Worm (Caenorhabditis elegans) whole organism, L2 larva: ENCODE measurements around the gene vps-24.
A peak's percentile ranks its signal among the peaks of the same experiment; 100 is the strongest.

Experiments
- ZK546.5 ChIP-seq: sonication (generic microtip); optimal IDR thresholded peaks from 2 replicates; lab custom pipeline; 2017; ENCODE audit warnings: missing biosample characterization, missing genetic modification characterization
- ama-1 ChIP-seq: fragments of 150-350 bp; optimal IDR thresholded peaks from 2 replicates; lab custom pipeline; 2018; ENCODE audit warnings: inconsistent platforms
- blmp-1 ChIP-seq: sonication (generic microtip); optimal IDR thresholded peaks from 2 replicates; lab custom pipeline; 2017; ENCODE audit warnings: missing genetic modification characterization, mild to moderate bottlenecking, missing compliant biosample characterization, antibody characterized with exemption, moderate library complexity; ENCODE audit not compliant: insufficient read depth
- egl-27 ChIP-seq: sonication (generic microtip); optimal IDR thresholded peaks from 3 replicates; lab custom pipeline; 2017; ENCODE audit warnings: missing biosample characterization, missing genetic modification reagents, missing genetic modification characterization
- elt-1 ChIP-seq: fragments of 150-350 bp; optimal IDR thresholded peaks from 2 replicates; lab custom pipeline; 2014; ENCODE audit warnings: missing biosample characterization, missing genetic modification characterization
- mdl-1 ChIP-seq, 2 experiments: fragments of 150-350 bp in 1 of 2; sonication (generic microtip) in 1 of 2; optimal IDR thresholded peaks; 2 replicates each; lab custom pipeline; 2017; ENCODE audit warnings: missing biosample characterization in 2 of 2, missing genetic modification characterization in 2 of 2
- nhr-11 ChIP-seq: fragments of 150-350 bp; optimal IDR thresholded peaks from 2 replicates; lab custom pipeline; 2014; ENCODE audit warnings: missing biosample characterization, missing genetic modification characterization
- nhr-12 ChIP-seq: fragments of 150-350 bp; optimal IDR thresholded peaks from 2 replicates; lab custom pipeline; 2014; ENCODE audit warnings: missing biosample characterization, missing genetic modification characterization
- nhr-237 ChIP-seq: fragments of 150-350 bp; optimal IDR thresholded peaks from 2 replicates; lab custom pipeline; 2014; ENCODE audit warnings: missing biosample characterization, missing genetic modification characterization
- snpc-4 ChIP-seq: fragments of 150-350 bp; optimal IDR thresholded peaks from 2 replicates; lab custom pipeline; 2014; ENCODE audit warnings: missing biosample characterization, missing genetic modification characterization
- ztf-11 ChIP-seq: sonication (generic microtip); optimal IDR thresholded peaks from 2 replicates; lab custom pipeline; 2017; ENCODE audit warnings: missing biosample characterization, missing genetic modification characterization

DNA sequence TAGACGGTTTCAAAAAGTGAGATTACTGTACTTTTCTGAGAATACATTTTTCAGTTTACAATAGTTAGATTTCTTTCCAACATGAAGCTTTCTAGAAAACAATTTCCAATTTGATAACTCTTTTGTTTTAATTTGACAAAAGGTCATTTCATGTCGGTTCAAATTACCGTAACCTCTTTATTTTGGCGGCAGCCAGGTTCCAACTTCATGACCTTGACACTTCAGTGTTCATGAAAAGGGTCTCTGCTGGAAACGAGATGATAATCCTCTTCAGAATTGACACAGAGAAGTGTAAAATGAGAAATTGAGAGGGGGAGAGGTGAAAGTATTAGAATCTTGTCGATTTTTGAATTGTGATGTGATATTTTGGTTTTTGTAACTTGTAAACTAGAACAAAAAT lies 27.7 kb downstream of the vps-24 start:
- TF ChIP-seq ztf-11 (tag; lab: Kevin White, UChicago) (no peak), ama-1 (lab: Kevin White, UChicago) (no peak), elt-1 (tag; lab: Kevin White, UChicago) (no peak), mdl-1 (tag; optimal IDR thresholded peaks at IDR 0.05; lab: Kevin White, UChicago) (no peak), snpc-4 (tag; lab: Kevin White, UChicago) (no peak), nhr-12 (tag; lab: Kevin White, UChicago) (no peak), nhr-11 (no peak), ZK546.5 (no peak), egl-27 (tag; lab: Kevin White, UChicago) (no peak), blmp-1 (tag; lab: Kevin White, UChicago) (peak; percentile 39), nhr-237 (no peak)
